Worm (Caenorhabditis elegans): ENCODE data around the gene ZK673.2.

DNA sequence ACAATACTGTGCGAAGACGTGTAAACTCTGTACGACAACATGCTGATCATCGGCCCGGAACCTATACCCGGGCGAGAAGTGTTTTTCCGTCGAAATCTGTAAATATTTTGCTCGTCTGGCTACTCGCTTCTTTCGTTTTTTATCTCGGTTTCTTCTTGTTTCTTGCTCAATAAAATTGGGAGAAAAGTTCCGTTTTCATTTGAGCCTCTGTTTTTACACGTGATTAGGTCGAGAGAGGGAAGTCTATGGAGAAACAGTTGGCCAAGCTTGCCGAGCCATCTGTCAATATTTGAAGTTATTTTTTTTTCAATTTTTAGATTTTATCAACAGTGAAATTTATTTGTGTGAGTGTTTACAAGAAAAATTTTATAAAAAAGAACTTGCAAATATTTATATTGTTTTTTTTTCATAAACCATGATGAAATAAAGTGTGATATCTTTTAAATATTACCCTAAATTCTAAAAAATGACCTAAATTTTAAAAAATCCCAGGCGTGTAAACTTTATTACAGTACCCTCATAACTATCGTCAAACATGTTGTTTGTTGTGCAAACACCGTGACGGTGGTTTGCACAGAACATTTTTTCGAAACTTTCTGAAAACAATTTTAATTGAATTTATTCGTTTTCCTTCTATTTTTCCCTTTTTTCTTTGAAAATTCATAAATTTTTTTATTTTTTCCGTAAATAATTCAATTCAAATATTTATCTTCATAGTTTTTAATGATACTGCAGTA is 2.9 kb upstream of the ZK673.2 start:
- TF ChIP-seq ceh-44 (GFP tag; IDR thresholded peaks at IDR 0.05) (no peak), unc-62 (GFP tag; optimal IDR thresholded peaks at IDR 0.05 in 1 of 2) (no peak), unc-62 (tag; optimal IDR thresholded peaks at IDR 0.05) (no peak), pqm-1 (tag; optimal IDR thresholded peaks at IDR 0.05) (no peak), dmd-8 (GFP tag; IDR thresholded peaks at IDR 0.05) (no peak), F26F4.8 (GFP tag; conservative IDR thresholded peaks at IDR 0.05) (no peak), hlh-11 (tag; optimal IDR thresholded peaks at IDR 0.05) (peak; percentile 35), ZK337.2 (GFP tag; IDR thresholded peaks at IDR 0.05) (no peak), nhr-237 (tag; optimal IDR thresholded peaks at IDR 0.05) (no peak), egl-27 (tag; optimal IDR thresholded peaks at IDR 0.05) (no peak), daf-12 (tag; optimal IDR thresholded peaks at IDR 0.05) (no peak), skn-1 (tag; optimal IDR thresholded peaks at IDR 0.05) (no peak), lin-39 (tag; optimal IDR thresholded peaks at IDR 0.05) (no peak), zip-2 (tag; optimal IDR thresholded peaks at IDR 0.05) (no peak), lin-1 (GFP tag; IDR thresholded peaks at IDR 0.05) (no peak)

Measured in whole organism, L4 larva.